Fruit fly (Drosophila melanogaster) S2 (cell line): ENCODE measurements around the gene CG2076.
A peak's percentile ranks its signal among the peaks of the same experiment; 100 is the strongest.
"Not testable (repeated sequence)": the region's sequence is repeated elsewhere in the genome, so short reads cannot be mapped to it uniquely, and the experiment has no call there.

Source experiments
- CG8478 ChIP-seq: fragments of >200 bp; optimal IDR thresholded peaks from 2 replicates; lab custom pipeline; 2018
- CTCF ChIP-seq, 2 experiments: fragments of >200 bp; optimal IDR thresholded peaks; 2 replicates each; lab custom pipeline; 2018

CG2076 gene

DNA sequence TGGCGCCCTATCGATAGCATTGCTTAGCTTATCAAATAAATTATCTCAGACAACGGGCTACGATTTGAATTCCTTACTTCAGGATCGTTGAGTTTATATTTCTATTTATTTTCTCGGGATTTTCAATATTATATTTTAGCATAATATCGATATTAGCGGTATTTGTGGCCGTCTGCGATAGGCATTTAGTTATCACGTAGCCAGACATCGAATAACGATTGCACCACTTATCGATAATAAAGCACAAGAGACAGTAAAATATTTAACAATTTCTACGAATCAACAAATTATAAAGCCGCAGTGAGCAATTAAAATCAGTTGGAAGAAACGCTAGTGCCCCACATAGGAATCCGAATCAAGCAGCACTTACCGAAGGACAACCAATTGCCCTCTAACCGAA is at the start of gene CG2076:
CG2076 (plus strand) TSS at position 50 of the 400 bp plus-strand sequence.
- TF ChIP-seq CG8478 (no peak), CTCF (optimal IDR thresholded peaks at IDR 0.05; lab: Kevin White, UChicago) (no peak)

DNA sequence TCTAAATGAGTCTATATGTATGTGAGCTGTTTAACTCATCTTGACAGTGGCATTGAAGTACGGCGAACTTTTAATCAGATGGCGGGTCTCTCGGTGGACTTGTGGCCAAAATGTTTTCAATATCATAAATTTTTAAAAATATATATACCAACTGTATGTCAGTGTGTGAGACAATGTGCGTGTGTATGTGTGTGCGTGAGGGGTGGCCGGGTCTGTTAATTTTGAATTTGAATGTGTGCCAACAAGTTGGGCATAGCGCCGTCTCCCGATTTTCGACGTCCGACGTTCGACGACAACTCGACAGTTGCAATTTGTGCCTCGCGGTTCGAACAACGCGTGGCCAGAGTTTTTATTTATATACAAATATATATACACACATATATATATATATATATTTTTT is 45.6 kb upstream of the CG2076 start, which contains the start of gene SmydA-4:
SmydA-4 (plus strand) TSS at position 301 of the 400 bp plus-strand sequence.
- no peak for TF ChIP-seq CG8478
- TF ChIP-seq CTCF (optimal IDR thresholded peaks at IDR 0.05; lab: Kevin White, UChicago): no peak

DNA sequence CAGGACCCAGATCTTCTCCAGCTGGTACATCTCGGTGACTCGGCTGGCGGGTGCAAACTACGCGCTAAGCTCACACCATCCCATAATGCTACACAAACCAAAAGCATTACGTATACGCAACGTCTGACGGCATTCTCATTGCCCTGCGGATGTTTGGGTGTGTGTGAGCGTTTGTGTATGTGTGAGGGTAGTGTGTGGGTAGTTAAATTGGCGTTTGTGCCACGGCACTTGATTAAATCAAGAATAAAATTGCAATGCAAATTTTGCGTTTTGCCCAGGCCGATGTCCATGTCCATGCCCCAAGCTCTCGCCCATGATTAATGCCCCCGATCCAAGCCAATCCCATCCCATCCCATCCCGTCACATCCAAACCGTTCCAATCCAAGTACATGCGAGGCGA is 36.6 kb upstream of the CG2076 start, which contains the start of gene CG1552:
CG1552 (minus strand) TSS at position 101 of the 400 bp plus-strand sequence.
- no peak for TF ChIP-seq CG8478
- no peak for TF ChIP-seq CTCF (optimal IDR thresholded peaks at IDR 0.05; lab: Kevin White, UChicago)

DNA sequence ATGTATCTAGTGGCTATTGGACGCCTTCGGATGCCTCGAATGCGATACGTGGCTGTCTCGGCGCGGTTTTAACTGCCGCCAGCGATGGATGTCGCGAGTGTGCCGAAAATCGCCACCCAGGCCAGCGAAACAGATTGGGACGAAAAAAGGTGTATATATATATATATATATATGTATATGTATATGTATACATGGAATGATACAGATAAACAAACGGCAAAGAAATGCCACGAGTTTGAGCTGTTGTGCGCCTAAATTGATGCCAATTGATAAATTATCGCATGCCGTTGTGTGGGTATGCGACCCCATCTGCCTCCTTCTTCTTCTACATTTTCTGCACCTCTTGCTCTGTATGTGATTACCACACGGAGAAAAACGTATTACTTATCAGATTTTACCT is 30.5 kb upstream of the CG2076 start, which contains the start of gene CG1545:
CG1545 (minus strand) TSS at position 101 of the 400 bp plus-strand sequence.
- TF ChIP-seq CG8478 (no peak), CTCF (optimal IDR thresholded peaks at IDR 0.05; lab: Kevin White, UChicago) (no peak)

DNA sequence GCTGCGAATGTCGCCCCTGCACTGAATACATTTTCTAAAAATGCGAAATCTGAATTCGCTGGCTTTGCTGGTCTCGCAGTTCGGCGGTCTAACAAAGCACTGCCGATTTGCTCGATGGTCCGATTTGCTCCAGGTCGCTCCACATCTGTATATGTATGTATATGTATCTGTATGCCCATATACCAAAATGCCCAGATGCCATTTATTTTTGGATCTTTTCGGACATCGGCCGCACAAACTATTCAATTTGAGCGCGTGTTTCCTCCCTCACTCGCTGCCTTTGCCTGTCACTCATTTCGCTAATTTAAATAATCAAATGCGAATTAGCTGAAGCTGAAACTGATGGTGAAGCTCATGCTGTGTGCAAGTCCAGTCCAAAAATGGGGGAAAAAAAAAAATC is 26.9 kb upstream of the CG2076 start, which contains the start of gene CG1537:
CG1537 (minus strand) TSS at position 101 of the 400 bp plus-strand sequence.
- TF ChIP-seq CG8478 (no peak), CTCF (optimal IDR thresholded peaks at IDR 0.05; lab: Kevin White, UChicago) (no peak)

DNA sequence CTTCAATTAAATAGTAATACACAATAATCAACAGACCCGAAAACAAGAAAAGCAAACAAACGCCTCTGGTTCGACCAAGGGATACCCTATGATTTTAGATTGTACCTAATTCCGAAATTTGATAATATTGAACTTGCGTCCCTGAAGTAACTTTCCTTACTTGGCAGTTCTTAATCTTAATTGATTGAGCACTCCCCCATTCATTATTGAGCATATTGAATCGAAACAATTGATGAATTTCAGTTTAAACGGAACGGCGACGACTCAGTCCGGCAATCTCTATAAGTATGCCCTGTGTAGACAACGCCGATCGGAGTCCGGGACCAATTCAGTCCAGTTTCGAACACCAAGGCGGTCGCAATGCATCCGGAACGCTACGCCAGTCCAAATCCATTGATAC is 23.8 kb upstream of the CG2076 start, which contains the start of gene CG15203:
CG15203 (plus strand) TSS at position 301 of the 400 bp plus-strand sequence.
- no peak for TF ChIP-seq CTCF (optimal IDR thresholded peaks at IDR 0.05; lab: Kevin White, UChicago)
- no peak for TF ChIP-seq CG8478

DNA sequence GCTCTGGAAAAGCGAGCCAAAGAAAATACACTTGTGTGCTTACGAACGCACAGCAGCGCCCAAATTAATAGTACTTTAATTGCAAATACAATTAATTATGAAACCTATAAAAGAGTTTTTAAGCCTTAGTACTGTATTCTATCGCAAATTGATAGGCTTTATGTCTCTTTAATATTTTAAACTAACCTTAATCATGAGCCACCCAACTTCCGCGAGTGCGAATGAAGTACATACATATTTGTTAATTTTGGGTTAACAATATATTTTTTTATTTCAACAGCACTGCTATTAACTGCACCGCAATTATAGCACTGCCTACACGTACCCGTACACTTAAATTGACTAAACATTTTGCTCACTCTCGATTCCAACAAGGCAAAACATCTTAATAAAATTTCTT is 8.8 kb upstream of the CG2076 start:
- no peak for TF ChIP-seq CTCF (optimal IDR thresholded peaks at IDR 0.05; lab: Kevin White, UChicago)
- TF ChIP-seq CG8478: no peak

DNA sequence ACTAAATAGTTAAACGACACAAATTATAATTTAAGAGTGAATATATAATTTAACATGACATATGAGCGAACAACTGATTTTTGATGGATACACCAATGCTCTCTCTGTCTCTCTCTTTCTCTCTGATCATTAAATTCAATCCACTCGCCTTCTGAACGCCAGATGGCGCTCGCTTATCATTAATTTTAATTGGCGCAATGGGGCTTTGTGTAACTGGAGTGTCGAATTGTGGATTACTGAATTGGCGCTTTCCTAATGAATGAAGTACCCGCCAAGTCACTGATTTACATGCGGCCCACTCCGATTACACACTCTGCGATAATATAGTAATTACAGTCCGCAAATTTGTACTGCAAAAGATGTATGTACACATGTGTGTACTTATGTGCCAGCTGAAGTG is 8.2 kb upstream of the CG2076 start:
- no peak for TF ChIP-seq CG8478
- peak; percentile 75 to 77 for TF ChIP-seq CTCF (optimal IDR thresholded peaks at IDR 0.05; lab: Kevin White, UChicago)

DNA sequence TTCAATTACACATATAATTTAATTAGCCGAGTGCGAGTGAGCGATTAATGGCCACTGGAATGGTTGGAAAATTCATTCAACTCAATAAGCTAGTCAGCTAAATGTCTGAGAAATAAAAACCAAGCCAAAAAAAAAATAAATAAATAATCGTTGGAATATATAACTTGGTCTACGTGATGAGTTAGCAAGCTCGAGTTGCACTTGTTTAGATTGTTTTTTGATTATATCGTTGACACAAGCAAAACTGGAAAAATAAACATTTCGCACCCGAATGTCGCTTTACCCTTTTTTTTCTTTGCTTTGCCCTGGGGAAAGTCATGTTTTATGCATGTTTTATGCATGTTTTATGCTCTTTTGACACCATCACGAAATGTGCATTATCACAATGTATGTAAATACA is 7.0 kb upstream of the CG2076 start:
- TF ChIP-seq CTCF (optimal IDR thresholded peaks at IDR 0.05; lab: Kevin White, UChicago) (no peak), CG8478 (no peak)

DNA sequence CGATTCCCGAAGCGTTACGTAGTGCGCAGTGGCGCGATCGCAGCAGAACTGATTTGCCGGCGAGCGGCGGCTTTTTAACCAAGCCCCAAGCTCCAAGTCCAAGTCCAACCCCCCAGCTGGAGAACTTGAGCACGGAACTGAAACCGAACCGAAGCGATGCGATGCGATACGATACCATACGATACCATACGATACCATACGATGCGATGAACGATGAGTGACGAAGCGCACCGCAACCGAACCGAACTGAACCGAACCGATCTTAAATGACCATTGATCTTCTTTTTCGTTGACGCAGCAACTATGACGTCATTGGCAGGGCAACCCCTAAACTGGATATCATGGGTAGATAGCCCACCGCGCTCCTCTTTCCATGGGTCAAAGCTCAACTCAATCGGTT is 3.8 kb upstream of the CG2076 start, which contains the start of gene sev:
sev (minus strand) TSS at position 50 of the 400 bp plus-strand sequence.
- no peak for TF ChIP-seq CTCF (optimal IDR thresholded peaks at IDR 0.05; lab: Kevin White, UChicago)
- TF ChIP-seq CG8478: no peak

DNA sequence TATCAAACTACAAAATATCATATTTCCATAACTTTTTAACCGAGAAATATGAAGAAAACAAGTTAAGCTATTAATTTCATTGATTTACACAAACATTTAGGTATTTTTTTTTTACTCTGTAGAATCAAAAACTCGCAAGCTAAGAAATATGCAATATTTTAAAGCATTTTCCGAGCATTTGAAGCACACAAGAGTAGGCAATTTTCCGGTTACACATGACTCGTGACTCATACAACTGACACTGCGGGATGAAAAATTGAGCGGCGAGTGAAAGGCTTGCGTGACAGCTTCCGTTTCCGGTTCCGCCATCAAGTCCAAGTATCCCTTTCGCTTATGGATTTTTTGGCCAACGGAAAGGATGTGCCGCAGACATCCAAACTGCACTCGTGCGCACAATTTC is 2.6 kb upstream of the CG2076 start:
- TF ChIP-seq CG8478 (no peak), CTCF (optimal IDR thresholded peaks at IDR 0.05; lab: Kevin White, UChicago) (no peak)

DNA sequence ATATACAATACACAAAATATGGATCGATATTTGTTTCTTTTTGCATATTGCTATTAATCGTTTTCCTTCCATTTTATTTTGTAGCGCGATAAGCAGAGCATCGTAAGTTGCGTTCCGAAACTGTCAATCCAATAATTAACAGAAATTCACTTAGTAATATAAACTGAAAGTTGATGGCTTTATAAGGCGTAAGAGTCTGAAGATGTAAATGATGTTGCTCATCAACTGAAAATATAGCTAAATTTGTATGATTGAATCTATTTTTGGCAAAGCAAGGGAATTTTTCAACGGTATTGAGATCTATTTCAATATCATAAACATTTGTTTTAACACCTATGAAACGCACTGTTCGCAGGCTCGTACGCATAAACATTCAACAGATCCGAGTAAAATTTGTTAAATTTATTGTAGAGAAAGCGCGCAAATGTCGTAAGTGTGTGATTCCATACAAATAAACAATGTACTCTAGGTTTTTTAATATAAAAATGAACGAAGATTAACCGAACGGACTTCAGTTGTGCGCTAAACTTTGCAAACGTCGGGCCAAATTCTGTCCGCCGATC is 1.2 kb upstream of the CG2076 start, which contains the start of gene Vago:
Vago (plus strand) TSS at position 513 of the 563 bp plus-strand sequence.
- no peak for TF ChIP-seq CG8478
- TF ChIP-seq CTCF (optimal IDR thresholded peaks at IDR 0.05; lab: Kevin White, UChicago): no peak

DNA sequence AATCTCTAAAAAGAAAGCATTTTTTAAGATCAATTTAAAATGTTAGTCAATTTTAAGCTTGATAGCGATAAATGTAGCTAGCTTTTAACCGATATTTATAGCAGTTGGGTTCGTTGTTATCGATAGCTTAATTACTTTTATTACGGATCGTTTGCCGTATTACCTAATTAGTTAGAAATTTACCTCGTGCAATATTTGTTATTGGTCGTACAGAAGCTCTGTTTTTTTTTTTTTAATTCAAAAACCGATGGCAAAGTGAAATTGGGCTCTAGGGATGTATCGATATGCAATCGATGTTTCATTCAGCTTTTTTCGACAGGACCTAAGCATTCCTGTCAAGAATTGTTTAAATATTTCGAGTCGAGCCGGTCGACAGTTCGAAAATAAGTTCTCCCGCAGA is 2.2 kb downstream of the CG2076 start, which contains the start of gene CG2061:
CG2061 (plus strand) TSS at position 292 of the 400 bp plus-strand sequence.
- TF ChIP-seq CG8478 (no peak), CTCF (optimal IDR thresholded peaks at IDR 0.05; lab: Kevin White, UChicago) (no peak)

DNA sequence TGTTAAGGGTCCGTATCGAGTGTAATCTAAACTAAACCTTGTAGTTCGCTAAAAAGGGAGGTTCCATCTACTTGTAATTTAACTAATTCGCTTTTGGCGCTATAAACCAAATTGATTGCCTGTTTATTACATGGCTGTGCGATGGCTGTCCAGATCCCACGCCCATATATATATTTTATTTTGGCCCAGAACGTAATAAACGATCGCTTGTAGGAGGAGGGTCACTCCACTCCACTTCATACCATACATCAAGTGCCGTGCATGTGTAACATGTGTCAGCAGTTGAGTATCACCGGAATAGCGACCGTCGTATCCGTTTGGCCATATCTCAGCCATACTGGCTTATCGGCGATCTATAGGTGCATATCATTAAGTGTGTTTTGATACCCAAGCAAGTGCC is 5.3 kb downstream of the CG2076 start:
- no peak for TF ChIP-seq CG8478
- TF ChIP-seq CTCF (optimal IDR thresholded peaks at IDR 0.05; lab: Kevin White, UChicago): no peak

DNA sequence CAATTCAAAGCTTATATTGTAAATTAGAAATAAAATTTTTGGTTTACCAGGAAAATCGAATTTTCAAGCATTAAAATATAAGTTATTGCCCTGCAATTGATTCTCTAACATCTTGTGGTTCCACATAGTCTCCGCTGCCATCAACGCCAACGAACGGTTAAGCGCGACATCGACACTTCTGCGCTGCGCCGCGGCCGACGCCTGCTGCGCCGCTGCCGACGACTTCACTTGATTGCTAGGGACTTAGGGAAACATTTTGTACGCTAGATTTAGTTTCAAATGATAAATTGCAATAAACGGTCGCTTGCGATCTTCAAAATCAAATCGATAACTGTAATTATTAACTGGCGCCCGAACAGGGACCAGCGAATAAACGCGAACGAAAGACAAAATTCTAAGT is 6.0 kb downstream of the CG2076 start, which contains the start of gene CG42249:
CG42249 (plus strand) TSS at position 301 of the 400 bp plus-strand sequence.
- not testable (repeated sequence) for TF ChIP-seq CTCF (optimal IDR thresholded peaks at IDR 0.05; lab: Kevin White, UChicago); CG8478

DNA sequence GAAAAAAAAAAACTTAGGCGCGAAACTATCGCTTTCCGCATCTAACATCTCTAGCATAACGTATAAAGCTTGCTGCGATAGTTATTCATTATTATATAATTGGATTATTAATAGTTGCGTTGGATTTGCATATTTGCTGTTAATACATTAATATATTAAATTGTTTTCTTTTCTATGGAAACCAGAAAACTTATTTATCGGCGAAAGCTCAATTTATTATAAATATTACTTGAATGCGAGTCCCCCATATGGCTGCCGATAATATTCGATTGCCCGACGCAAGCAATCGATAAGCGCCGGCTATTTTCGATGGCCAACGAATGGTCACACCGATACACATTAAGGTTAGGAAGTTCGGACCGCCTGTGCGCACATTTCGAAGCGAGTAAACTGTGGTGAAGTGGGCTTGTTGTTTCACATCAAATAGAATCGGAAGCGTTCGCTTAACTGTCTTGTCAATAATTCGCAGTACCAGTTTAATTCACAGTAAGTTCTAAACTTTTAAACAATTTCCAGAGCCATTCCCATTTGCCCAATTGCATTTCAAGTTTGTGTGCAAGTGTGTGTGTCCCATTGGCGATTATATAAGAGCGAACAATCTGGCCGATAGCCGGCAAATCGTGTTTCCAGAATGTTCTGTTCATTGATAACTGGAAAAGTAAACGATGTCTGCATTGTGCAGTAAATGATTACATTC is 18.3 kb downstream of the CG2076 start, which contains the start of gene Hsp60A:
Hsp60A (plus strand) TSS at position 335 of the 697 bp plus-strand sequence.
- no peak for TF ChIP-seq CTCF (optimal IDR thresholded peaks at IDR 0.05; lab: Kevin White, UChicago)
- TF ChIP-seq CG8478: no peak
